Worm (Caenorhabditis elegans) whole organism, young adult: ENCODE measurements around the gene lfi-1.
A peak's percentile ranks its signal among the peaks of the same experiment; 100 is the strongest.

Experiments used
- D2030.7 ChIP-seq: fragments of 200-800 bp; sonication (Bioruptor generic); IDR thresholded peaks from 2 replicates; pipeline ENCODE4 v1.3.6; 2022; ENCODE audit warnings: missing genetic modification reagents, missing genetic modification characterization, missing compliant biosample characterization
- F39B2.1 ChIP-seq: fragments of 200-800 bp; sonication (Bioruptor generic); IDR thresholded peaks from 2 replicates; pipeline ENCODE4 v1.3.6; 2022; ENCODE audit warnings: missing genetic modification reagents, missing genetic modification characterization, missing compliant biosample characterization
- F55B11.4 ChIP-seq: sonication (generic microtip); optimal IDR thresholded peaks from 2 replicates; lab custom pipeline; 2016; ENCODE audit warnings: missing compliant biosample characterization, missing genetic modification characterization, borderline replicate concordance; ENCODE audit not compliant: insufficient read depth
- F57A8.1 ChIP-seq: fragments of 200-800 bp; sonication (Bioruptor generic); optimal IDR thresholded peaks from 2 replicates; lab custom pipeline; 2018; ENCODE audit warnings: mild to moderate bottlenecking, missing genetic modification characterization, moderate library complexity, missing compliant biosample characterization
- K12H6.12 ChIP-seq: fragments of 200-800 bp; sonication (Bioruptor generic); optimal IDR thresholded peaks from 2 replicates; lab custom pipeline; 2018; ENCODE audit warnings: mild to moderate bottlenecking, missing genetic modification characterization, missing compliant biosample characterization
- T26A5.8 ChIP-seq: sonication (generic microtip); optimal IDR thresholded peaks from 2 replicates; lab custom pipeline; 2016; ENCODE audit warnings: missing genetic modification characterization, missing compliant biosample characterization
- Y53G8AR.9 ChIP-seq: fragments of 200-800 bp; sonication (Bioruptor generic); conservative IDR thresholded peaks from 2 replicates; pipeline ENCODE4 v1.3.6; 2022; ENCODE audit warnings: missing genetic modification reagents, missing genetic modification characterization, missing compliant biosample characterization
- Y56A3A.18 ChIP-seq: fragments of 200-800 bp; sonication (Bioruptor generic); IDR thresholded peaks from 2 replicates; pipeline ENCODE4 v1.3.6; 2022; ENCODE audit warnings: missing genetic modification reagents, missing genetic modification characterization, missing compliant biosample characterization
- ZK185.1 ChIP-seq: sonication (generic microtip); optimal IDR thresholded peaks from 2 replicates; lab custom pipeline; 2016; ENCODE audit warnings: mild to moderate bottlenecking, missing genetic modification characterization, missing compliant biosample characterization; ENCODE audit not compliant: poor library complexity, severe bottlenecking
- aptf-3 ChIP-seq: fragments of 200-800 bp; sonication (Bioruptor generic); IDR thresholded peaks from 2 replicates; pipeline ENCODE4 v1.3.6; 2022; ENCODE audit warnings: missing genetic modification characterization, missing compliant biosample characterization
- atf-7 ChIP-seq: sonication (generic microtip); optimal IDR thresholded peaks from 2 replicates; lab custom pipeline; 2017; ENCODE audit warnings: mild to moderate bottlenecking, missing genetic modification characterization, missing compliant biosample characterization
- cebp-1 ChIP-seq, 2 experiments: fragments of 200-800 bp in 1 of 2; sonication (Bioruptor generic) in 1 of 2; sonication (generic microtip) in 1 of 2; IDR thresholded peaks in 1 of 2; optimal IDR thresholded peaks in 1 of 2; 2 replicates each; pipeline versions ENCODE4 v1.3.6 to Lab custom; 2017 to 2022; ENCODE audit warnings: missing compliant biosample characterization in 2 of 2, missing genetic modification characterization in 2 of 2, mild to moderate bottlenecking in 1 of 2, missing genetic modification reagents in 1 of 2, moderate library complexity in 1 of 2
- cebp-2 ChIP-seq: fragments of 200-800 bp; sonication (Bioruptor generic); IDR thresholded peaks from 2 replicates; pipeline ENCODE4 v1.3.6; 2022; ENCODE audit warnings: missing genetic modification characterization, missing compliant biosample characterization
- ceh-58 ChIP-seq: fragments of 200-800 bp; sonication (Bioruptor generic); IDR thresholded peaks from 2 replicates; pipeline ENCODE4 v1.3.6; 2022; ENCODE audit warnings: missing genetic modification characterization, missing compliant biosample characterization
- chd-7 ChIP-seq: sonication (generic microtip); optimal IDR thresholded peaks from 2 replicates; lab custom pipeline; 2016; ENCODE audit warnings: mild to moderate bottlenecking, missing genetic modification characterization, moderate library complexity, missing compliant biosample characterization
- ets-4 ChIP-seq: fragments of 200-800 bp; sonication (Bioruptor generic); optimal IDR thresholded peaks from 2 replicates; lab custom pipeline; 2018; ENCODE audit warnings: mild to moderate bottlenecking, missing genetic modification characterization, missing compliant biosample characterization
- hsf-1 ChIP-seq: fragments of 200-800 bp; sonication (Bioruptor generic); IDR thresholded peaks from 2 replicates; pipeline ENCODE4 v1.3.6; 2022; ENCODE audit warnings: missing genetic modification reagents, missing genetic modification characterization, missing compliant biosample characterization
- let-526 ChIP-seq: fragments of 200-800 bp; sonication (Bioruptor generic); IDR thresholded peaks from 2 replicates; pipeline ENCODE4 v1.3.6; 2022; ENCODE audit warnings: missing genetic modification reagents, missing genetic modification characterization, missing compliant biosample characterization
- lsl-1 ChIP-seq: fragments of 200-800 bp; sonication (Bioruptor generic); optimal IDR thresholded peaks from 2 replicates; lab custom pipeline; 2018; ENCODE audit warnings: mild to moderate bottlenecking, missing genetic modification characterization, moderate library complexity, missing compliant biosample characterization
- lsy-27 ChIP-seq: sonication (generic microtip); optimal IDR thresholded peaks from 2 replicates; lab custom pipeline; 2017; ENCODE audit warnings: missing genetic modification characterization, mild to moderate bottlenecking, missing compliant biosample characterization, antibody characterized with exemption, missing genotype, borderline replicate concordance; ENCODE audit not compliant: insufficient read depth
- madf-6 ChIP-seq: fragments of 200-800 bp; sonication (Bioruptor generic); IDR thresholded peaks from 2 replicates; pipeline ENCODE4 v1.3.6; 2022; ENCODE audit warnings: missing genetic modification reagents, missing genetic modification characterization, missing compliant biosample characterization
- mcd-1 ChIP-seq: fragments of 200-800 bp; sonication (Bioruptor generic); IDR thresholded peaks from 2 replicates; pipeline ENCODE4 v1.3.6; 2022; ENCODE audit warnings: missing genetic modification reagents, missing genetic modification characterization, missing compliant biosample characterization
- mel-28 ChIP-seq: sonication (generic microtip); optimal IDR thresholded peaks from 2 replicates; lab custom pipeline; 2016; ENCODE audit warnings: borderline replicate concordance, mild to moderate bottlenecking, missing genetic modification characterization, missing compliant biosample characterization
- nfya-1 ChIP-seq: sonication (generic microtip); optimal IDR thresholded peaks from 2 replicates; lab custom pipeline; 2017; ENCODE audit warnings: antibody characterized with exemption, missing compliant biosample characterization, missing genetic modification characterization, borderline replicate concordance; ENCODE audit not compliant: insufficient read depth
- nhr-27 ChIP-seq: fragments of 200-800 bp; sonication (Bioruptor generic); optimal IDR thresholded peaks from 2 replicates; lab custom pipeline; 2018; ENCODE audit warnings: mild to moderate bottlenecking, missing genetic modification characterization, moderate library complexity, missing compliant biosample characterization
- nhr-80 ChIP-seq: sonication (generic microtip); optimal IDR thresholded peaks from 2 replicates; lab custom pipeline; 2016; ENCODE audit warnings: missing genetic modification characterization, missing compliant biosample characterization
- sdz-38 ChIP-seq: sonication (generic microtip); optimal IDR thresholded peaks from 2 replicates; lab custom pipeline; 2016; ENCODE audit warnings: missing genotype, missing genetic modification characterization, missing compliant biosample characterization
- snpc-1.1 ChIP-seq: sonication (generic microtip); optimal IDR thresholded peaks from 2 replicates; lab custom pipeline; 2017; ENCODE audit warnings: missing genetic modification characterization, mild to moderate bottlenecking, missing compliant biosample characterization, antibody characterized with exemption, moderate library complexity, missing genotype, missing genetic modification reagents; ENCODE audit not compliant: insufficient read depth
- snpc-1.3 ChIP-seq: sonication (generic microtip); optimal IDR thresholded peaks from 2 replicates; lab custom pipeline; 2017; ENCODE audit warnings: missing genetic modification characterization, mild to moderate bottlenecking, missing compliant biosample characterization, antibody characterized with exemption, moderate library complexity, missing genotype, missing genetic modification reagents; ENCODE audit not compliant: insufficient read depth
- snpc-3.4 ChIP-seq: sonication (generic microtip); optimal IDR thresholded peaks from 2 replicates; lab custom pipeline; 2017; ENCODE audit warnings: missing genetic modification characterization, mild to moderate bottlenecking, missing compliant biosample characterization, antibody characterized with exemption, moderate library complexity, missing genotype, missing genetic modification reagents
- unc-130 ChIP-seq: sonication (generic microtip); optimal IDR thresholded peaks from 2 replicates; lab custom pipeline; 2016; ENCODE audit warnings: missing genetic modification reagents, missing genetic modification characterization, missing compliant biosample characterization
- xnd-1 ChIP-seq: sonication (generic microtip); optimal IDR thresholded peaks from 2 replicates; lab custom pipeline; 2016; ENCODE audit warnings: missing genotype, missing genetic modification reagents, missing genetic modification characterization, missing compliant biosample characterization
- zfh-2 ChIP-seq: fragments of 200-800 bp; sonication (Bioruptor generic); conservative IDR thresholded peaks from 2 replicates; pipeline ENCODE4 v1.3.6; 2022; ENCODE audit warnings: missing genetic modification reagents, missing genetic modification characterization, missing compliant biosample characterization
- ztf-26 ChIP-seq: sonication (generic microtip); optimal IDR thresholded peaks from 2 replicates; lab custom pipeline; 2017; ENCODE audit warnings: missing genetic modification characterization, missing compliant biosample characterization
- ztf-6 ChIP-seq: fragments of 200-800 bp; sonication (Bioruptor generic); IDR thresholded peaks from 2 replicates; pipeline ENCODE4 v1.3.6; 2022; ENCODE audit warnings: missing genetic modification reagents, missing genetic modification characterization, missing compliant biosample characterization

The lfi-1 gene

ce11 chrX:4961681-4962656 is 14.7 kb upstream of the lfi-1 start (continued):
- no peak for TF ChIP-seq Y56A3A.18 (GFP tag; lab: Robert Waterston, UW)
- TF ChIP-seq sdz-38 (tag; lab: Kevin White, UChicago), result no peak
- peak; percentile 75 for TF ChIP-seq K12H6.12 (tag; lab: Kevin White, UChicago)
- TF ChIP-seq F57A8.1 (GFP tag; lab: Kevin White, UChicago), result no peak
- TF ChIP-seq hsf-1 (GFP tag; lab: Robert Waterston, UW), result no peak
- TF ChIP-seq snpc-3.4 (tag; lab: Kevin White, UChicago), result no peak
- no peak for TF ChIP-seq unc-130 (GFP tag; lab: Kevin White, UChicago)
- no peak for TF ChIP-seq ztf-26 (tag; lab: Kevin White, UChicago)
- no peak for TF ChIP-seq madf-6 (GFP tag; lab: Robert Waterston, UW)
- 0 out of 2 replicates have a peak, but pooled peaks have one; percentile 39 for TF ChIP-seq let-526
- TF ChIP-seq mcd-1, result 0 out of 2 replicates have a peak, but pooled peaks have one; percentile 41
- no peak for TF ChIP-seq atf-7 (tag; lab: Kevin White, UChicago)
- TF ChIP-seq D2030.7 (GFP tag; lab: Robert Waterston, UW), result no peak
- no peak for TF ChIP-seq nhr-80 (tag; lab: Kevin White, UChicago)
- peak; percentile 5 for TF ChIP-seq chd-7 (tag; lab: Kevin White, UChicago)
- peak; percentile 82 for TF ChIP-seq cebp-1 (GFP tag; IDR thresholded peaks at IDR 0.05; lab: Robert Waterston, UW)
- peak; percentile 98 for TF ChIP-seq cebp-1 (tag; optimal IDR thresholded peaks at IDR 0.05; lab: Kevin White, UChicago)
- TF ChIP-seq zfh-2 (GFP tag; lab: Robert Waterston, UW), result peak; percentile 89
- TF ChIP-seq snpc-1.3 (tag; lab: Kevin White, UChicago), result no peak

- no peak for TF ChIP-seq ZK185.1 (tag; lab: Kevin White, UChicago)
- no peak for TF ChIP-seq cebp-2 (GFP tag; lab: Robert Waterston, UW)
- TF ChIP-seq Y53G8AR.9, result no peak
- TF ChIP-seq xnd-1 (tag; lab: Kevin White, UChicago), result no peak
- no peak for TF ChIP-seq T26A5.8 (tag; lab: Kevin White, UChicago)
- no peak for TF ChIP-seq aptf-3 (GFP tag; lab: Robert Waterston, UW)
- no peak for TF ChIP-seq K12H6.12 (tag; lab: Kevin White, UChicago)
- TF ChIP-seq F55B11.4 (tag; lab: Kevin White, UChicago), result no peak
- no peak for TF ChIP-seq lsy-27 (tag; lab: Kevin White, UChicago)
- no peak for TF ChIP-seq snpc-1.1 (tag; lab: Kevin White, UChicago)
- no peak for TF ChIP-seq F39B2.1 (GFP tag; lab: Robert Waterston, UW)
- no peak for TF ChIP-seq ets-4
- TF ChIP-seq unc-130 (GFP tag; lab: Kevin White, UChicago), result no peak
- TF ChIP-seq ceh-58 (GFP tag; lab: Robert Waterston, UW), result no peak
- TF ChIP-seq nhr-27 (tag; lab: Kevin White, UChicago), result no peak
- TF ChIP-seq mel-28 (tag; lab: Kevin White, UChicago), result no peak
- TF ChIP-seq nfya-1, result no peak
- TF ChIP-seq ztf-6 (GFP tag; lab: Robert Waterston, UW), result no peak
- no peak for TF ChIP-seq lsl-1 (GFP tag; lab: Kevin White, UChicago)
Observed at ce11 chrX:4965592-4965991, 11.0 kb upstream of the lfi-1 start.
